Worm (Caenorhabditis elegans) whole organism, L4/young adult: ENCODE results near the gene AC7.3.
"Not testable (repeated sequence)": the region's sequence is repeated elsewhere in the genome, so short reads cannot be mapped to it uniquely, and the experiment has no call there.

Experiments used
- dao-5 ChIP-seq: sonication (generic microtip); optimal IDR thresholded peaks from 2 replicates; lab custom pipeline; 2016; ENCODE audit warnings: missing genotype, missing genetic modification characterization, moderate library complexity, missing compliant biosample characterization
- him-1 ChIP-seq: sonication (generic microtip); optimal IDR thresholded peaks from 2 replicates; lab custom pipeline; 2016; ENCODE audit warnings: missing genotype, missing genetic modification reagents, missing genetic modification characterization, missing compliant biosample characterization

ce11 chrIV:5068541-5068940 lies 43.1 kb upstream of the AC7.3 start, which contains the start of the genes R13H9.6 and rmd-6:
- TF ChIP-seq dao-5, him-1 (tag; lab: Kevin White, UChicago): not testable (repeated sequence)
